Worm (Caenorhabditis elegans) whole organism, young adult: Measurements from ENCODE around the gene fbxa-208.

ENCODE experiments used
- B0336.3 ChIP-seq: fragments of 200-800 bp; sonication (Bioruptor generic); IDR thresholded peaks from 2 replicates; pipeline ENCODE4 v1.3.6; 2022; ENCODE audit warnings: missing genetic modification characterization, missing compliant biosample characterization
- C06A6.2 ChIP-seq: fragments of 200-800 bp; sonication (Bioruptor generic); conservative IDR thresholded peaks from 2 replicates; pipeline ENCODE4 v1.3.6; 2022; ENCODE audit warnings: missing genetic modification characterization, missing compliant biosample characterization
- F10E7.11 ChIP-seq: sonication (generic microtip); optimal IDR thresholded peaks from 2 replicates; lab custom pipeline; 2017; ENCODE audit warnings: mild to moderate bottlenecking, missing genetic modification characterization, moderate library complexity, missing compliant biosample characterization
- F37B4.10 ChIP-seq: fragments of 200-800 bp; sonication (Bioruptor generic); IDR thresholded peaks from 2 replicates; pipeline ENCODE4 v1.3.6; 2022; ENCODE audit warnings: missing genetic modification characterization, missing compliant biosample characterization
- F52B5.7 ChIP-seq: sonication (generic microtip); optimal IDR thresholded peaks from 2 replicates; lab custom pipeline; 2016; ENCODE audit warnings: mild to moderate bottlenecking, missing genetic modification characterization, missing compliant biosample characterization
- K12H6.12 ChIP-seq: fragments of 200-800 bp; sonication (Bioruptor generic); optimal IDR thresholded peaks from 2 replicates; lab custom pipeline; 2018; ENCODE audit warnings: mild to moderate bottlenecking, missing genetic modification characterization, missing compliant biosample characterization
- Y67H2A.10 ChIP-seq: fragments of 200-800 bp; sonication (Bioruptor generic); conservative IDR thresholded peaks from 2 replicates; pipeline ENCODE4 v1.3.6; 2022; ENCODE audit warnings: missing genetic modification reagents, missing genetic modification characterization, missing compliant biosample characterization
- akir-1 ChIP-seq: fragments of 200-800 bp; sonication (Bioruptor generic); optimal IDR thresholded peaks from 2 replicates; lab custom pipeline; 2018; ENCODE audit warnings: mild to moderate bottlenecking, missing genetic modification characterization, moderate library complexity, missing compliant biosample characterization
- attf-5 ChIP-seq: fragments of 200-800 bp; sonication (Bioruptor generic); optimal IDR thresholded peaks from 2 replicates; lab custom pipeline; 2018; ENCODE audit warnings: mild to moderate bottlenecking, missing genetic modification characterization, missing compliant biosample characterization
- bed-1 ChIP-seq: fragments of 200-800 bp; sonication (Bioruptor generic); IDR thresholded peaks from 2 replicates; pipeline ENCODE4 v1.3.6; 2022; ENCODE audit warnings: missing genetic modification reagents, missing genetic modification characterization, missing compliant biosample characterization
- cebp-1 ChIP-seq, 2 experiments: fragments of 200-800 bp in 1 of 2; sonication (Bioruptor generic) in 1 of 2; sonication (generic microtip) in 1 of 2; IDR thresholded peaks in 1 of 2; optimal IDR thresholded peaks in 1 of 2; 2 replicates each; pipeline versions ENCODE4 v1.3.6 to Lab custom; 2017 to 2022; ENCODE audit warnings: missing compliant biosample characterization in 2 of 2, missing genetic modification characterization in 2 of 2, mild to moderate bottlenecking in 1 of 2, missing genetic modification reagents in 1 of 2, moderate library complexity in 1 of 2
- cebp-2 ChIP-seq: fragments of 200-800 bp; sonication (Bioruptor generic); IDR thresholded peaks from 2 replicates; pipeline ENCODE4 v1.3.6; 2022; ENCODE audit warnings: missing genetic modification characterization, missing compliant biosample characterization
- ceh-100 ChIP-seq: fragments of 200-800 bp; sonication (Bioruptor generic); IDR thresholded peaks from 2 replicates; pipeline ENCODE4 v1.3.6; 2022; ENCODE audit warnings: missing genetic modification reagents, missing genetic modification characterization, missing compliant biosample characterization
- die-1 ChIP-seq: sonication (generic microtip); optimal IDR thresholded peaks from 2 replicates; lab custom pipeline; 2016; ENCODE audit warnings: missing genotype, mild to moderate bottlenecking, missing genetic modification characterization, missing compliant biosample characterization
- dox-1 ChIP-seq: fragments of 200-800 bp; sonication (Bioruptor generic); IDR thresholded peaks from 2 replicates; pipeline ENCODE4 v1.3.6; 2022; ENCODE audit warnings: missing genetic modification reagents, missing genetic modification characterization, missing compliant biosample characterization
- dpl-1 ChIP-seq: fragments of 150-350 bp; optimal IDR thresholded peaks from 2 replicates; lab custom pipeline; 2014; ENCODE audit warnings: missing biosample characterization, missing genetic modification reagents, missing genetic modification characterization
- egl-18 ChIP-seq: fragments of 200-800 bp; sonication (Bioruptor generic); IDR thresholded peaks from 2 replicates; pipeline ENCODE4 v1.3.6; 2022; ENCODE audit warnings: missing genetic modification reagents, missing genetic modification characterization, missing compliant biosample characterization
- hlh-26 ChIP-seq: fragments of 200-800 bp; sonication (Bioruptor generic); conservative IDR thresholded peaks from 2 replicates; pipeline ENCODE4 v1.3.6; 2022; ENCODE audit warnings: missing genetic modification reagents, missing genetic modification characterization, missing compliant biosample characterization
- hmg-1.2 ChIP-seq: fragments of 200-800 bp; sonication (Bioruptor generic); IDR thresholded peaks from 2 replicates; pipeline ENCODE4 v1.3.6; 2022; ENCODE audit warnings: missing genetic modification reagents, missing genetic modification characterization, missing compliant biosample characterization
- hmg-20 ChIP-seq: fragments of 200-800 bp; sonication (Bioruptor generic); IDR thresholded peaks from 2 replicates; pipeline ENCODE4 v1.3.6; 2022; ENCODE audit warnings: missing genetic modification reagents, missing genetic modification characterization, missing compliant biosample characterization
- lag-1 ChIP-seq: fragments of 200-800 bp; sonication (Bioruptor generic); IDR thresholded peaks from 2 replicates; pipeline ENCODE4 v1.3.6; 2022; ENCODE audit warnings: missing genetic modification reagents, missing genetic modification characterization, missing compliant biosample characterization
- let-526 ChIP-seq: fragments of 200-800 bp; sonication (Bioruptor generic); IDR thresholded peaks from 2 replicates; pipeline ENCODE4 v1.3.6; 2022; ENCODE audit warnings: missing genetic modification reagents, missing genetic modification characterization, missing compliant biosample characterization
- lin-26 ChIP-seq: fragments of 200-800 bp; sonication (Bioruptor generic); IDR thresholded peaks from 2 replicates; pipeline ENCODE4 v1.3.6; 2022; ENCODE audit warnings: missing genetic modification reagents, missing genetic modification characterization, missing compliant biosample characterization
- mel-28 ChIP-seq: sonication (generic microtip); optimal IDR thresholded peaks from 2 replicates; lab custom pipeline; 2016; ENCODE audit warnings: borderline replicate concordance, mild to moderate bottlenecking, missing genetic modification characterization, missing compliant biosample characterization
- mes-4 ChIP-seq: sonication (generic microtip); optimal IDR thresholded peaks from 2 replicates; lab custom pipeline; 2016; ENCODE audit warnings: missing genotype, missing genetic modification characterization, missing compliant biosample characterization
- nhr-80 ChIP-seq: sonication (generic microtip); optimal IDR thresholded peaks from 2 replicates; lab custom pipeline; 2016; ENCODE audit warnings: missing genetic modification characterization, missing compliant biosample characterization
- rec-8 ChIP-seq, 2 experiments: sonication (generic microtip); optimal IDR thresholded peaks; 2 replicates each; lab custom pipeline; 2016; ENCODE audit warnings: mild to moderate bottlenecking in 2 of 2, missing genetic modification characterization in 2 of 2, missing genetic modification reagents in 2 of 2, missing genotype in 2 of 2, missing biosample characterization in 1 of 2, missing compliant biosample characterization in 1 of 2, moderate library complexity in 1 of 2
- repo-1 ChIP-seq: sonication (generic microtip); optimal IDR thresholded peaks from 2 replicates; lab custom pipeline; 2017; ENCODE audit warnings: mild to moderate bottlenecking, missing genetic modification characterization, missing compliant biosample characterization
- rpc-1 ChIP-seq, 2 experiments: fragments of 150-350 bp in 1 of 2; sonication (generic microtip) in 1 of 2; optimal IDR thresholded peaks; 2 replicates each; lab custom pipeline; 2014 to 2018; ENCODE audit warnings: missing biosample characterization in 1 of 2, missing genetic modification characterization in 1 of 2, missing genetic modification reagents in 1 of 2, missing genotype in 1 of 2
- snpc-4 ChIP-seq, 5 experiments: fragments of 150-350 bp in 1 of 5; sonication (generic microtip) in 4 of 5; optimal IDR thresholded peaks; 2 replicates each; lab custom pipeline; 2014 to 2018; ENCODE audit warnings: missing genetic modification characterization in 5 of 5, missing biosample characterization in 3 of 5, antibody characterized with exemption in 2 of 5, mild to moderate bottlenecking in 2 of 5, missing compliant biosample characterization in 2 of 5, missing genotype in 2 of 5, moderate library complexity in 2 of 5, missing genetic modification reagents in 1 of 5
- tlf-1 ChIP-seq: fragments of 200-800 bp; sonication (Bioruptor generic); optimal IDR thresholded peaks from 2 replicates; lab custom pipeline; 2018; ENCODE audit warnings: mild to moderate bottlenecking, missing genetic modification characterization, missing compliant biosample characterization
- unc-62 ChIP-seq: fragments of 150-350 bp; optimal IDR thresholded peaks from 2 replicates; lab custom pipeline; 2014; ENCODE audit warnings: missing biosample characterization, missing genetic modification reagents, missing genetic modification characterization
- zim-3 ChIP-seq: sonication (generic microtip); optimal IDR thresholded peaks from 2 replicates; lab custom pipeline; 2017; ENCODE audit warnings: mild to moderate bottlenecking, missing genetic modification characterization, moderate library complexity, missing compliant biosample characterization
- ztf-26 ChIP-seq: sonication (generic microtip); optimal IDR thresholded peaks from 2 replicates; lab custom pipeline; 2017; ENCODE audit warnings: missing genetic modification characterization, missing compliant biosample characterization
- ztf-3 ChIP-seq: fragments of 200-800 bp; sonication (Bioruptor generic); optimal IDR thresholded peaks from 2 replicates; lab custom pipeline; 2018; ENCODE audit warnings: mild to moderate bottlenecking, missing genetic modification characterization, missing compliant biosample characterization
- ztf-6 ChIP-seq: fragments of 200-800 bp; sonication (Bioruptor generic); IDR thresholded peaks from 2 replicates; pipeline ENCODE4 v1.3.6; 2022; ENCODE audit warnings: missing genetic modification reagents, missing genetic modification characterization, missing compliant biosample characterization

fbxa-208 gene

ce11 chrIII:1297604-1298003 lies 41.0 kb downstream of the fbxa-208 start, which contains the start of gene fbxa-28:
fbxa-28 (plus strand) TSS chrIII:1297904.
- TF ChIP-seq rec-8 (tag; optimal IDR thresholded peaks at IDR 0.05; lab: Kevin White, UChicago) (no peak), die-1 (tag; lab: Kevin White, UChicago) (no peak), mel-28 (tag; lab: Kevin White, UChicago) (no peak), akir-1 (GFP tag; lab: Kevin White, UChicago) (no peak), hmg-20 (GFP tag; lab: Robert Waterston, UW) (no peak), cebp-2 (GFP tag; lab: Robert Waterston, UW) (no peak), bed-1 (no peak), K12H6.12 (tag; lab: Kevin White, UChicago) (no peak), ceh-100 (GFP tag; lab: Robert Waterston, UW) (no peak), unc-62 (no peak), ztf-6 (GFP tag; lab: Robert Waterston, UW) (no peak), egl-18 (GFP tag; lab: Robert Waterston, UW) (no peak), F10E7.11 (tag; lab: Kevin White, UChicago) (no peak), hlh-26 (no peak), snpc-4 (GFP tag; optimal IDR thresholded peaks at IDR 0.05; lab: Kevin White, UChicago) (no peak), snpc-4 (tag; optimal IDR thresholded peaks at IDR 0.05; lab: Kevin White, UChicago) (no peak), ztf-3 (GFP tag; lab: Kevin White, UChicago) (no peak), attf-5 (no peak), lin-26 (no peak), tlf-1 (GFP tag; lab: Kevin White, UChicago) (no peak), zim-3 (no peak)

DNA sequence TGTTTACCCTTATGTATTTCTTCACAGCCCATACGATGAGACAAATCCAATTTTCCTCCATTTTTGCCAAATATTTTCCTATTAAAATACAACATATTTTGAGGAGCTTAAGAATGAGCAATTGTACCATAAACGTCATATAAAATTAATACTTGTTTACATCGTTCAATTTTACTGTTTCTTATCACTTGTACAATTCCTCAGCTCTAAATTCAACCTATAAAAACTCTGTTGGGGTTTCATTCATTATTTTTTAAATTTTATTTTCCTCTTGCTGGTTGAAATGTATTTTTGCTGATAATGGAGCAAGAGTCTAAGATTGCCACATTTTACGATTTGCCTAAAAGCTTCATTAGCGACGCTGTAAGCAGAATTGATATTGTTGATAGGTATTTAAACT lies 46.8 kb downstream of the fbxa-208 start, which contains the start of gene fbxa-75:
Gene fbxa-75, plus strand, starts transcription at position 301 of the 400 bp plus-strand sequence.
- TF ChIP-seq rpc-1 (optimal IDR thresholded peaks at IDR 0.05; lab: Kevin White, UChicago), result no peak
- no peak for TF ChIP-seq rpc-1 (tag; optimal IDR thresholded peaks at IDR 0.05; lab: Kevin White, UChicago)
- TF ChIP-seq bed-1, result no peak
- TF ChIP-seq F52B5.7, result no peak

DNA sequence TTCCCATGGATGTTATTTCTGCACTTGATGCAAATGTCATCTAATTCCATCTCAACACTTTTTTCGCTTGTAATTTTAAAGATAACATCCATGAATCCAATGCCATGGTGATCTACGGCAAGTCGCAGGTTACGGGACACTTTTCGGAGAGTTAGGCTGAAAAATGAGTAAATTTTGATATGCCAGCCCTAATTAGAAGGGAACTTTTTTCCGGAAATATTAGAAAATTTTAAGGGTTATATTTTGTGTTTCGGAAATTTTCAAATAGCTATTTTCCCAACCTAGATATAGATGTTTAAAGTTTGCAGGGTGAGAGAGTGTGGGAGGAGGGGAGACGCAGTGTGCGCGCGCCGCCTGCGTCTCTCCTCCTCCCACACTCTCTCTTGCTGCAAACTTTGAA lies 50.7 kb downstream of the fbxa-208 start:
- TF ChIP-seq repo-1 (tag; lab: Kevin White, UChicago), result no peak
- peak; percentile 84 for TF ChIP-seq hmg-1.2 (GFP tag; lab: Robert Waterston, UW)

ce11 chrIII:1308209-1308608 lies 51.6 kb downstream of the fbxa-208 start, which contains the start of gene fbxa-79:
fbxa-79 (minus strand) TSS chrIII:1308294.
- no peak for TF ChIP-seq egl-18 (GFP tag; lab: Robert Waterston, UW)
- TF ChIP-seq let-526, result no peak
- TF ChIP-seq mel-28 (tag; lab: Kevin White, UChicago), result no peak
- no peak for TF ChIP-seq ztf-3 (GFP tag; lab: Kevin White, UChicago)
- TF ChIP-seq dox-1 (GFP tag; lab: Robert Waterston, UW), result no peak
- peak; percentile 91 for TF ChIP-seq cebp-1 (GFP tag; IDR thresholded peaks at IDR 0.05; lab: Robert Waterston, UW)
- peak; percentile 93 for TF ChIP-seq cebp-1 (tag; optimal IDR thresholded peaks at IDR 0.05; lab: Kevin White, UChicago)
- no peak for TF ChIP-seq mes-4 (tag; lab: Kevin White, UChicago)
- TF ChIP-seq nhr-80 (tag; lab: Kevin White, UChicago), result peak; percentile 36
- TF ChIP-seq, all 124 proteins: peak for 2

- TF ChIP-seq C06A6.2 (GFP tag; lab: Robert Waterston, UW) (no peak), akir-1 (GFP tag; lab: Kevin White, UChicago) (no peak), ztf-26 (no peak), Y67H2A.10 (GFP tag; lab: Robert Waterston, UW) (no peak), B0336.3 (no peak), nhr-80 (tag; lab: Kevin White, UChicago) (no peak), attf-5 (no peak), die-1 (tag; lab: Kevin White, UChicago) (no peak), F37B4.10 (GFP tag; lab: Robert Waterston, UW) (no peak), lag-1 (GFP tag; lab: Robert Waterston, UW) (no peak), dpl-1 (no peak)
Measured at ce11 chrIII:1308887-1309286, 52.3 kb downstream of the fbxa-208 start, which contains the start of gene Y82E9BL.12. Y82E9BL.12 (plus strand) TSS chrIII:1309187.
